Worm (Caenorhabditis elegans) whole organism, L4 larva: ENCODE measurements around the gene dap-3.

Experiments
- ceh-28 ChIP-seq: fragments of 150-350 bp; optimal IDR thresholded peaks from 2 replicates; lab custom pipeline; 2014; ENCODE audit warnings: missing biosample characterization, missing genetic modification reagents, missing genetic modification characterization
- nhr-237 ChIP-seq: sonication (generic microtip); optimal IDR thresholded peaks from 2 replicates; lab custom pipeline; 2017; ENCODE audit warnings: missing biosample characterization, missing genetic modification characterization
- php-3 ChIP-seq: fragments of 200-800 bp; sonication (Bioruptor generic); IDR thresholded peaks from 2 replicates; pipeline ENCODE4 v1.3.6; 2022; ENCODE audit warnings: missing genetic modification reagents, missing genetic modification characterization, missing compliant biosample characterization

DNA sequence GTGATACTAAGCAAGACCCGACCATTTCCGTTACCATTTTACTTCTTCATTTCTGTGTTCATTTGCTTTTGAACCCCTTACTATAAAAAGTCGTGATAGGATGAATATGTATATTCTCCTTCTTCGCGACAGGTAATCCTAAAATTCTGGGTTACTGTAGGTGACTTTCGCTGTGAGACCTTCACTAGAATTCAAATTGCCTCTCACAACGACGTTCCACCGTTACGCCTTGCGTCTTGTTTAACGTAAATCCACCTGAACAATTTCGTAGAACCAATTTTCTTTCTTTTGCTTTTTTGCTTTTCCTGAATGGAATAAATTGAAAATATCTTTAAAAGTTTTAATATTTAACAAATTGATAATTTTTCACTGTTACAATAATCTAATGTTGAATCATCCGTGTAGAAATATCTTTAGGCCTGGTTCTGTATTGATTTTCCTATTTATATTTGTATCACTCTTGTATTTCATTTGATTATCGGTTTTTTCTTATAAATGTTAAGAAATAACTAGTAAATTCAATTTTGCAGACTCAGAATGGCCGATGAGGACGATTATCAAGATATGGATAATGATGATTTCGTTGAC is 2.0 kb upstream of the dap-3 start, which contains the start of gene rpb-6:
- TF ChIP-seq ceh-28 = no peak
- no peak for TF ChIP-seq php-3 (GFP tag; lab: Robert Waterston, UW)
- no peak for TF ChIP-seq nhr-237 (tag; lab: Kevin White, UChicago)
